Fruit fly (Drosophila melanogaster) whole organism, embryonic: Measurements from ENCODE around the gene Cp18.

Experiments
- CG12104 ChIP-seq: fragments of 200-800 bp; sonication (Bioruptor generic); optimal IDR thresholded peaks from 3 replicates; lab custom pipeline; 2016; ENCODE audit warnings: missing biosample characterization, missing genetic modification characterization
- CG15073 ChIP-seq: fragments of 200-800 bp; sonication (Bioruptor generic); optimal IDR thresholded peaks from 2 replicates; lab custom pipeline; 2016; ENCODE audit warnings: missing biosample characterization, missing genetic modification characterization
- CG16813 ChIP-seq: fragments of 200-800 bp; sonication (Bioruptor generic); IDR thresholded peaks from 3 replicates; pipeline ENCODE4 v1.3.6; 2022; ENCODE audit warnings: missing biosample characterization, missing genetic modification characterization; ENCODE audit not compliant: partially characterized antibody
- CG32767 ChIP-seq: fragments of 200-800 bp; sonication (Bioruptor generic); IDR thresholded peaks from 2 replicates; pipeline ENCODE4 v1.3.6; 2022; ENCODE audit warnings: missing biosample characterization, missing genetic modification characterization
- Dfd ChIP-seq, 2 experiments: fragments of >200 bp; optimal IDR thresholded peaks; 2 replicates each; lab custom pipeline; 2017; ENCODE audit warnings: missing biosample characterization in 2 of 2, missing genetic modification characterization in 2 of 2
- Sry-δ ChIP-seq: fragments of 200-800 bp; sonication (Bioruptor generic); optimal IDR thresholded peaks from 2 replicates; lab custom pipeline; 2016; ENCODE audit warnings: missing biosample characterization, missing genetic modification characterization
- psq ChIP-seq: fragments of 200-800 bp; sonication (Bioruptor generic); optimal IDR thresholded peaks from 2 replicates; lab custom pipeline; 2017; ENCODE audit warnings: missing biosample characterization, missing genetic modification characterization
- sima ChIP-seq: fragments of 200-800 bp; sonication (Bioruptor generic); optimal IDR thresholded peaks from 2 replicates; lab custom pipeline; 2016; ENCODE audit warnings: missing biosample characterization, missing genetic modification characterization
- vfl ChIP-seq: fragments of 200-800 bp; sonication (Bioruptor generic); optimal IDR thresholded peaks from 2 replicates; lab custom pipeline; 2016; ENCODE audit warnings: missing biosample characterization, missing genetic modification characterization

DNA sequence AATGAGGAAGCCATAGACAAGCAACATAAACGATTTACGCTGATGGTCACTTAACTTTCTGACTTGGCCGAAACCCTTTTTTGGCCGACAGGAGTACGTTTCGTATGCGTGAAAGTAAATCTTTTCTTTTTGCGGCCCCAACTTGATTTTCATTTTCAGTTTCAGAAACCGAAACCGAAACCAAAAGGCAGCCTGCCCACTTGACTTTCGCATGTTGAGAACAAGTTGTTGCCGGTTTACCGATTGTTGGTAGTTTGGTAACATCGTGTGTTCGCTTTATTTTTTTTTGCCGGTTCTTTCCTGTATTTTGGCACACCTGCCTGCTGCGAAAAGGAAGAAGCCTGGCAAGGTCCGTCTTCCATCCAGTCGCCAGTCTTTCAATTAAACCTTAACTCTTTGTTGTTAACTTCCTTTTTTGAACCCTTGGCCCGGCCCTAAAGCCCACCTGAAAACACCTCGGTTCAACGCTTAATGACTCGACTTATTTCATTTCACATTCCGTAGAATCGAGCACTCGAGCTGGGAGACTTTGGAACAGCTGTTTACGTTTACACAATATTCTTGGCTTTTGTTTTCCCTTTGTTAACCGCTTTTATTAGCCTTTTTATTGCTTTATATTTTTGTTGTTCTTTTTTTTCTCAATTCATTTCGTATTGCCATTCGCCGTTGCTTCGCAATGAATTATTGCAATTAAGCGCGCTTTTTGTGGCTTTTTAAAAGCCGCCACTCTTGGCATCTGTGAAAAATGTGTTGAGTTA, 48.6 kb downstream of the Cp18 start:
- TF ChIP-seq CG32767 (GFP tag; lab: Robert Waterston, UW) (no peak), vfl (GFP tag; lab: Kevin White, UChicago) (no peak), CG12104 (GFP tag; lab: Kevin White, UChicago) (no peak), CG15073 (no peak), Sry-δ (GFP tag; lab: Kevin White, UChicago) (no peak), psq (GFP tag; lab: Kevin White, UChicago) (no peak), CG16813 (GFP tag; lab: Robert Waterston, UW) (no peak), sima (no peak), Dfd (GFP tag; optimal IDR thresholded peaks at IDR 0.05; lab: Kevin White, UChicago) (no peak)
